Fruit fly (Drosophila melanogaster): ENCODE results near the gene Svil.

Gene Svil

DNA sequence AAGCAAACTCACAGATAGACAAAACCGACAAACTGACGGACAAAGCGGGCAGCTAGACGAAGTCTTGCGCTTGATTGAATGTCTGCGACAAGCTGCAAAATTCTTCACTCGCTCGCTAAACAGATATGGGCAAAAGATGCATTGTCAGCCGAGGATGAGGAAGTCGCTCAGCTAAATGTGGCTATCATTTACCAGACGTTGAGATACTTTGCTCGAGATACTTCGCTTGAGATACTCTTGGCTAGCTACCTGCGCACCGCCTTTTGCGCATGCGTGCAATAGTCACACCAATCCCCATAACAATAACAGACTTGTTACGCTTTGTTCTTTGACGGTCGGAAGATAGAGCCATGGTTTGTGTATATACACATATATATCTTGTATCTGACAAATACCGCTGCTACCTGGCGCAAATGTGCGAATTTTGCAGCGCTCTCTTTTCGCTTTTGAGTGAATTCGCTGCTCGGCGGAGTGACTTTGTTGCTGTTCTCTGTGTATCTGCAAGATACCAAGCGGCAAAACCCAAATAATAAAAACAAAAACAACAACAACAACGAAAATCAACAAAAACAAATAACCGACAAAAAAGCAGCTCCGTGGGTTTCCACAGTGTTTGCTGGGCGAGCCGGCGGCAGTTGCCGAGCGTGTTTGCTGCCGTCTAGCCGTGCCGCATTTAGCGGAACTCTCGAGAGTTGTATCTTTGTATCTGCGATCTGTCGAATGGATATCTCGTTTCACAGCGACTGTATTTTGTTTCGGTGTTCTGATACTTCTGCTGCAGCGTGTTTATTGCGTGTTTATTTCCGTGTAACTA, 61.4 kb downstream of the Svil start (continued):
- no peak for TF ChIP-seq Sox14 (GFP tag; optimal IDR thresholded peaks at IDR 0.05)
- no peak for TF ChIP-seq fd59A (GFP tag; optimal IDR thresholded peaks at IDR 0.05)
- TF ChIP-seq Lpt (GFP tag; optimal IDR thresholded peaks at IDR 0.05) = no peak
- no peak for TF ChIP-seq CG11294 (GFP tag; IDR thresholded peaks at IDR 0.05)
- no peak for TF ChIP-seq Hr38 (GFP tag; optimal IDR thresholded peaks at IDR 0.05)
- TF ChIP-seq CG8119 (GFP tag; IDR thresholded peaks at IDR 0.05) = peak; percentile 49; the same call in 1 of the 3 replicates
- no peak for TF ChIP-seq CG6792 (GFP tag; optimal IDR thresholded peaks at IDR 0.05)
- no peak for TF ChIP-seq Met (GFP tag; optimal IDR thresholded peaks at IDR 0.05)
- TF ChIP-seq Smox (GFP tag; optimal IDR thresholded peaks at IDR 0.05) = no peak
- no peak for TF ChIP-seq CG9139 (GFP tag; optimal IDR thresholded peaks at IDR 0.05)
- no peak for TF ChIP-seq svp (GFP tag)
- peak; percentile 21 for TF ChIP-seq net (GFP tag; optimal IDR thresholded peaks at IDR 0.05)
- no peak for TF ChIP-seq CG10669 (GFP tag; optimal IDR thresholded peaks at IDR 0.05)
- no peak for TF ChIP-seq topi (GFP tag; optimal IDR thresholded peaks at IDR 0.05)
- no peak for TF ChIP-seq CG11762 (GFP tag; optimal IDR thresholded peaks at IDR 0.05; ENCODE audit: insufficient read depth)
- TF ChIP-seq dac (GFP tag; optimal IDR thresholded peaks at IDR 0.05) = no peak
- no peak for TF ChIP-seq CG11902 (GFP tag; optimal IDR thresholded peaks at IDR 0.05)
- no peak for TF ChIP-seq Hr4 (GFP tag; optimal IDR thresholded peaks at IDR 0.05)
- no peak for TF ChIP-seq Ets21C (GFP tag; optimal IDR thresholded peaks at IDR 0.05)
- TF ChIP-seq CG6854 (GFP tag; optimal IDR thresholded peaks at IDR 0.05) = peak; percentile 79
- peak; percentile 51; the same call in 1 of the 3 replicates for TF ChIP-seq CG6163 (GFP tag; IDR thresholded peaks at IDR 0.05)
- no peak for TF ChIP-seq lz (GFP tag; optimal IDR thresholded peaks at IDR 0.05)
- TF ChIP-seq Sox15 (GFP tag; optimal IDR thresholded peaks at IDR 0.05) = no peak
- no peak for TF ChIP-seq salr (GFP tag; optimal IDR thresholded peaks at IDR 0.05)
- TF ChIP-seq Hr39 (GFP tag; optimal IDR thresholded peaks at IDR 0.05) = no peak
- TF ChIP-seq CG4318 (GFP tag; optimal IDR thresholded peaks at IDR 0.05) = no peak
- no peak for TF ChIP-seq acj6 (GFP tag; optimal IDR thresholded peaks at IDR 0.05)
- no peak for TF ChIP-seq CG32006 (GFP tag; optimal IDR thresholded peaks at IDR 0.05)
- peak; percentile 6 for TF ChIP-seq CG1621 (tag; optimal IDR thresholded peaks at IDR 0.05)
- no peak for TF ChIP-seq CG10631 (GFP tag; optimal IDR thresholded peaks at IDR 0.05)
- TF ChIP-seq dsx (GFP tag; optimal IDR thresholded peaks at IDR 0.05; ENCODE audit: poor library complexity, severe bottlenecking) = peak; percentile 83
- TF ChIP-seq ss (GFP tag; optimal IDR thresholded peaks at IDR 0.05) = no peak
- TF ChIP-seq CG15336 (GFP tag; IDR thresholded peaks at IDR 0.05) = no peak; the same call in 1 of the 2 replicates
- TF ChIP-seq fd85E (GFP tag; optimal IDR thresholded peaks at IDR 0.05) = no peak
- peak; percentile 55; the same call in 2 of the 3 replicates for TF ChIP-seq eg (GFP tag; IDR thresholded peaks at IDR 0.05)
- peak; percentile 29 for TF ChIP-seq vri (GFP tag; optimal IDR thresholded peaks at IDR 0.05)
- TF ChIP-seq CG8632 (GFP tag; optimal IDR thresholded peaks at IDR 0.05) = no peak
- TF ChIP-seq CG6276 (GFP tag; optimal IDR thresholded peaks at IDR 0.05) = peak; percentile 47
- TF ChIP-seq CG31627 (GFP tag; optimal IDR thresholded peaks at IDR 0.05) = no peak
- no peak for TF ChIP-seq cyc (GFP tag; optimal IDR thresholded peaks at IDR 0.05)

DNA sequence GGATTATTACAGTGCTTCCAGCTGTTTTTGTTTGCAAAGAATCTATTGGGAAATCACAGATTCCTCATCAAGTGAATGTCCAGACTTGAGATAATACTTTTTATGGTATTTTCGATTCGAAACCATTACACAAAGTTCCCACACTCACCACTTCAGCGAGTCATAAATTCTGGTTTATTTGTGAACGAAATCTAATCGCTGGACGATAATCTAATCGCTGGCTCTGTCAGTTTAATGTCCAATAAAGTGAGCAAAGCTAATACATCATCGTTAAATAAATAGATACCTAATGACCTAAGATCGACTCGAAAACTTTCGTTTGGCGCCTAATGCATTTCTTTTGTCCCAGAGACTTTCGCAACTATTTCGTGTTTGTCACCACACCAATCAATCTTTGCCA, 64.4 kb downstream of the Svil start:
- TF ChIP-seq fkh (GFP tag; optimal IDR thresholded peaks at IDR 0.05) (peak; percentile 13), Smox (GFP tag; optimal IDR thresholded peaks at IDR 0.05) (no peak), vri (GFP tag; optimal IDR thresholded peaks at IDR 0.05) (peak; percentile 22)
